Worm (Caenorhabditis elegans) whole organism, L1 larva: ENCODE data around the gene B0334.13.

Source experiments
- C04F5.9 ChIP-seq: sonication (generic microtip); optimal IDR thresholded peaks from 2 replicates; lab custom pipeline; 2016; ENCODE audit warnings: missing genetic modification characterization, missing compliant biosample characterization
- C16A3.4 ChIP-seq: fragments of 150-350 bp; optimal IDR thresholded peaks from 2 replicates; lab custom pipeline; 2014; ENCODE audit warnings: missing biosample characterization, missing genetic modification characterization
- C34B4.2 ChIP-seq: sonication (generic microtip); optimal IDR thresholded peaks from 2 replicates; lab custom pipeline; 2017; ENCODE audit warnings: mild to moderate bottlenecking, missing genetic modification characterization, missing compliant biosample characterization
- Y116A8C.19 ChIP-seq: sonication (generic microtip); optimal IDR thresholded peaks from 2 replicates; lab custom pipeline; 2016; ENCODE audit warnings: missing compliant biosample characterization, missing genetic modification characterization, borderline replicate concordance
- aha-1 ChIP-seq: fragments of 150-350 bp; optimal IDR thresholded peaks from 2 replicates; lab custom pipeline; 2014; ENCODE audit warnings: missing biosample characterization, missing genetic modification characterization
- alr-1 ChIP-seq: fragments of 200-800 bp; sonication (Bioruptor generic); optimal IDR thresholded peaks from 2 replicates; lab custom pipeline; 2018; ENCODE audit warnings: borderline replicate concordance, mild to moderate bottlenecking, missing genetic modification characterization, missing compliant biosample characterization
- ama-1 ChIP-seq: fragments of 150-350 bp; optimal IDR thresholded peaks from 2 replicates; lab custom pipeline; 2014
- ceh-63 ChIP-seq: fragments of 200-800 bp; sonication (Bioruptor generic); optimal IDR thresholded peaks from 2 replicates; lab custom pipeline; 2018; ENCODE audit warnings: mild to moderate bottlenecking, missing genetic modification characterization, missing compliant biosample characterization
- ceh-88 ChIP-seq: fragments of 200-800 bp; sonication (Bioruptor generic); IDR thresholded peaks from 2 replicates; pipeline ENCODE4 v1.3.6; 2022; ENCODE audit warnings: missing genetic modification characterization, missing compliant biosample characterization
- dsc-1 ChIP-seq: sonication (generic microtip); optimal IDR thresholded peaks from 2 replicates; lab custom pipeline; 2016; ENCODE audit warnings: mild to moderate bottlenecking, missing genetic modification characterization, missing compliant biosample characterization
- efl-3 ChIP-seq: fragments of 200-800 bp; sonication (Bioruptor generic); optimal IDR thresholded peaks from 2 replicates; lab custom pipeline; 2018; ENCODE audit warnings: mild to moderate bottlenecking, missing genetic modification characterization, missing compliant biosample characterization
- egl-13 ChIP-seq: sonication (generic microtip); optimal IDR thresholded peaks from 2 replicates; lab custom pipeline; 2016; ENCODE audit warnings: missing genotype, missing genetic modification reagents, missing genetic modification characterization, missing compliant biosample characterization
- egl-27 ChIP-seq, 2 experiments: fragments of 150-350 bp in 1 of 2; sonication (generic microtip); optimal IDR thresholded peaks; 3 replicates each; lab custom pipeline; 2017 to 2018; ENCODE audit warnings: missing biosample characterization in 2 of 2, missing genetic modification characterization in 2 of 2, missing genetic modification reagents in 2 of 2
- elt-2 ChIP-seq: sonication (generic microtip); optimal IDR thresholded peaks from 2 replicates; lab custom pipeline; 2016; ENCODE audit warnings: missing genetic modification characterization, mild to moderate bottlenecking, inconsistent platforms, missing compliant biosample characterization, missing genetic modification reagents
- fkh-10 ChIP-seq: sonication (generic microtip); optimal IDR thresholded peaks from 2 replicates; lab custom pipeline; 2017; ENCODE audit warnings: missing biosample characterization, missing genetic modification reagents, missing genetic modification characterization
- fkh-8 ChIP-seq: sonication (generic microtip); optimal IDR thresholded peaks from 2 replicates; lab custom pipeline; 2016; ENCODE audit warnings: mild to moderate bottlenecking, missing genetic modification characterization, missing compliant biosample characterization
- grh-1 ChIP-seq: fragments of 200-800 bp; sonication (Bioruptor generic); IDR thresholded peaks from 2 replicates; pipeline ENCODE4 v1.3.6; 2022; ENCODE audit warnings: missing genetic modification reagents, missing genetic modification characterization, missing compliant biosample characterization
- hlh-17 ChIP-seq: fragments of 200-800 bp; sonication (Bioruptor generic); optimal IDR thresholded peaks from 2 replicates; lab custom pipeline; 2018; ENCODE audit warnings: missing genetic modification characterization, mild to moderate bottlenecking, missing compliant biosample characterization, moderate library complexity, borderline replicate concordance
- hlh-4 ChIP-seq: sonication (generic microtip); optimal IDR thresholded peaks from 2 replicates; lab custom pipeline; 2016; ENCODE audit warnings: mild to moderate bottlenecking, missing genetic modification characterization, missing compliant biosample characterization
- irx-1 ChIP-seq: sonication (generic microtip); optimal IDR thresholded peaks from 2 replicates; lab custom pipeline; 2016; ENCODE audit warnings: missing genetic modification characterization, missing compliant biosample characterization
- lin-35 ChIP-seq, 2 experiments: fragments of 150-350 bp; optimal IDR thresholded peaks; 2 replicates each; lab custom pipeline; 2014; ENCODE audit warnings: missing biosample characterization in 2 of 2, missing genetic modification characterization in 2 of 2, missing genetic modification reagents in 2 of 2
- lin-39 ChIP-seq: fragments of 150-350 bp; optimal IDR thresholded peaks from 2 replicates; lab custom pipeline; 2014; ENCODE audit warnings: missing biosample characterization, missing genetic modification reagents, missing genetic modification characterization
- mdl-1 ChIP-seq, 2 experiments: fragments of 150-350 bp; optimal IDR thresholded peaks; 2 replicates each; lab custom pipeline; 2014 to 2017; ENCODE audit warnings: missing biosample characterization in 2 of 2, missing genetic modification characterization in 2 of 2, inconsistent platforms in 1 of 2
- mef-2 ChIP-seq: fragments of 150-350 bp; optimal IDR thresholded peaks from 2 replicates; lab custom pipeline; 2014; ENCODE audit warnings: missing biosample characterization, missing genetic modification characterization
- mep-1 ChIP-seq: fragments of 150-350 bp; optimal IDR thresholded peaks from 2 replicates; lab custom pipeline; 2014; ENCODE audit warnings: missing biosample characterization, missing genetic modification characterization
- nhr-11 ChIP-seq: fragments of 150-350 bp; optimal IDR thresholded peaks from 2 replicates; lab custom pipeline; 2014; ENCODE audit warnings: missing biosample characterization, missing genetic modification characterization
- nhr-20 ChIP-seq: sonication (generic microtip); optimal IDR thresholded peaks from 2 replicates; lab custom pipeline; 2016; ENCODE audit warnings: mild to moderate bottlenecking, missing genetic modification characterization, missing compliant biosample characterization
- nhr-237 ChIP-seq: fragments of 150-350 bp; optimal IDR thresholded peaks from 2 replicates; lab custom pipeline; 2014; ENCODE audit warnings: missing biosample characterization, missing genetic modification characterization
- nhr-47 ChIP-seq: sonication (generic microtip); optimal IDR thresholded peaks from 2 replicates; lab custom pipeline; 2016; ENCODE audit warnings: mild to moderate bottlenecking, missing genetic modification characterization, moderate library complexity, missing compliant biosample characterization
- nhr-76 ChIP-seq: sonication (generic microtip); optimal IDR thresholded peaks from 2 replicates; lab custom pipeline; 2017; ENCODE audit warnings: missing biosample characterization, missing genetic modification characterization
- nhr-77 ChIP-seq: fragments of 150-350 bp; optimal IDR thresholded peaks from 2 replicates; lab custom pipeline; 2014; ENCODE audit warnings: missing biosample characterization, missing genetic modification characterization
- rnt-1 ChIP-seq: sonication (generic microtip); optimal IDR thresholded peaks from 2 replicates; lab custom pipeline; 2016; ENCODE audit warnings: mild to moderate bottlenecking, missing genetic modification characterization, moderate library complexity, missing compliant biosample characterization
- skn-1 ChIP-seq: fragments of 150-350 bp; optimal IDR thresholded peaks from 2 replicates; lab custom pipeline; 2014; ENCODE audit warnings: missing biosample characterization, missing genetic modification characterization
- snpc-4 ChIP-seq: fragments of 150-350 bp; optimal IDR thresholded peaks from 2 replicates; lab custom pipeline; 2014; ENCODE audit warnings: missing biosample characterization, missing genetic modification characterization
- snu-23 ChIP-seq: sonication (generic microtip); optimal IDR thresholded peaks from 2 replicates; lab custom pipeline; 2016; ENCODE audit warnings: missing genetic modification characterization, missing compliant biosample characterization
- sox-4 ChIP-seq: sonication (generic microtip); optimal IDR thresholded peaks from 2 replicates; lab custom pipeline; 2016; ENCODE audit warnings: missing genetic modification characterization, missing compliant biosample characterization
- sptf-1 ChIP-seq: fragments of 150-350 bp; optimal IDR thresholded peaks from 2 replicates; lab custom pipeline; 2014; ENCODE audit warnings: missing biosample characterization, missing genetic modification characterization
- sup-37 ChIP-seq: fragments of 200-800 bp; sonication (Bioruptor generic); optimal IDR thresholded peaks from 2 replicates; lab custom pipeline; 2018; ENCODE audit warnings: mild to moderate bottlenecking, missing genetic modification characterization, missing compliant biosample characterization
- swsn-7 ChIP-seq: sonication (generic microtip); optimal IDR thresholded peaks from 2 replicates; lab custom pipeline; 2016; ENCODE audit warnings: missing genetic modification characterization, missing compliant biosample characterization
- tlp-1 ChIP-seq: fragments of 150-350 bp; optimal IDR thresholded peaks from 2 replicates; lab custom pipeline; 2014; ENCODE audit warnings: missing biosample characterization, missing genetic modification characterization
- unc-130 ChIP-seq: fragments of 150-350 bp; optimal IDR thresholded peaks from 2 replicates; lab custom pipeline; 2017; ENCODE audit warnings: missing biosample characterization, missing genetic modification characterization, inconsistent platforms
- unc-62 ChIP-seq: fragments of 150-350 bp; optimal IDR thresholded peaks from 2 replicates; lab custom pipeline; 2014; ENCODE audit warnings: missing biosample characterization, missing genetic modification reagents, missing genetic modification characterization
- unc-86 ChIP-seq: sonication (generic microtip); optimal IDR thresholded peaks from 2 replicates; lab custom pipeline; 2016; ENCODE audit warnings: missing genetic modification characterization, missing compliant biosample characterization
- unc-98 ChIP-seq: fragments of 200-800 bp; sonication (Bioruptor generic); IDR thresholded peaks from 2 replicates; pipeline ENCODE4 v1.3.6; 2022; ENCODE audit warnings: missing genetic modification characterization, missing compliant biosample characterization
- vab-15 ChIP-seq: sonication (generic microtip); optimal IDR thresholded peaks from 2 replicates; lab custom pipeline; 2017; ENCODE audit warnings: missing genotype, mild to moderate bottlenecking, missing genetic modification characterization, missing compliant biosample characterization
- zip-4 ChIP-seq: fragments of 200-800 bp; sonication (Bioruptor generic); optimal IDR thresholded peaks from 2 replicates; lab custom pipeline; 2018; ENCODE audit warnings: mild to moderate bottlenecking, missing genetic modification characterization, moderate library complexity, missing compliant biosample characterization
- ztf-11 ChIP-seq, 2 experiments: sonication (generic microtip); optimal IDR thresholded peaks; 2 replicates each; lab custom pipeline; 2016 to 2017; ENCODE audit warnings: missing genetic modification characterization in 2 of 2, missing biosample characterization in 1 of 2, missing compliant biosample characterization in 1 of 2
- ztf-4 ChIP-seq: fragments of 150-350 bp; optimal IDR thresholded peaks from 2 replicates; lab custom pipeline; 2014; ENCODE audit warnings: missing biosample characterization, missing genetic modification characterization

The B0334.13 gene

ce11 chrII:11451738-11452137 lies 36.4 kb upstream of the B0334.13 start:
- TF ChIP-seq dsc-1 (tag; lab: Kevin White, UChicago) (no peak), ceh-88 (no peak), lin-35 (GFP tag; optimal IDR thresholded peaks at IDR 0.05; lab: Kevin White, UChicago) (no peak), efl-3 (no peak), rnt-1 (tag; lab: Kevin White, UChicago) (no peak), nhr-77 (no peak), swsn-7 (no peak), ama-1 (lab: Kevin White, UChicago) (no peak), C34B4.2 (tag; lab: Kevin White, UChicago) (no peak), C04F5.9 (tag; lab: Kevin White, UChicago) (no peak), tlp-1 (tag; lab: Kevin White, UChicago) (no peak), sup-37 (no peak), irx-1 (tag; lab: Kevin White, UChicago) (no peak), sptf-1 (tag; lab: Kevin White, UChicago) (no peak)

- TF ChIP-seq fkh-10 (GFP tag; lab: Kevin White, UChicago) (no peak), ceh-63 (no peak), hlh-17 (GFP tag; lab: Kevin White, UChicago) (no peak), ztf-4 (tag; lab: Kevin White, UChicago) (no peak), nhr-237 (tag; lab: Kevin White, UChicago) (no peak), unc-98 (no peak), fkh-8 (no peak), alr-1 (no peak), sup-37 (no peak), C16A3.4 (tag; lab: Kevin White, UChicago) (no peak)
Observed at ce11 chrII:11452498-11453005, 35.5 kb upstream of the B0334.13 start, which contains the start of gene rsp-2. Gene rsp-2 (minus strand): TSS chrII:11452955.

- TF ChIP-seq unc-62 (GFP tag; lab: Kevin White, UChicago) (no peak), mep-1 (tag; lab: Kevin White, UChicago) (peak; percentile 84), elt-2 (tag; lab: Kevin White, UChicago) (peak; percentile 76), Y116A8C.19 (tag; lab: Kevin White, UChicago) (no peak), unc-86 (tag; lab: Kevin White, UChicago) (peak; percentile 83), ztf-4 (tag; lab: Kevin White, UChicago) (peak; percentile 84), nhr-77 (peak; percentile 78), snpc-4 (tag; lab: Kevin White, UChicago) (peak; percentile 81), zip-4 (GFP tag; lab: Kevin White, UChicago) (peak; percentile 74), grh-1 (GFP tag; lab: Robert Waterston, UW) (peak; percentile 80), unc-130 (tag; lab: Kevin White, UChicago) (peak; percentile 91), egl-13 (tag; lab: Kevin White, UChicago) (peak; percentile 49), C34B4.2 (tag; lab: Kevin White, UChicago) (no peak), vab-15 (tag; lab: Kevin White, UChicago) (peak; percentile 67), lin-39 (tag; lab: Kevin White, UChicago) (peak; percentile 42), C04F5.9 (tag; lab: Kevin White, UChicago) (peak; percentile 82), nhr-11 (tag; lab: Kevin White, UChicago) (peak; percentile 46), mdl-1 (tag; optimal IDR thresholded peaks at IDR 0.05; lab: Kevin White, UChicago) (peak in 1 of 2 experiments; percentile 85), lin-35 (GFP tag; optimal IDR thresholded peaks at IDR 0.05; lab: Kevin White, UChicago) (peak; percentile 90 to 94), aha-1 (tag; lab: Kevin White, UChicago) (peak; percentile 17), mef-2 (peak; percentile 13), hlh-4 (tag; lab: Kevin White, UChicago) (no peak), egl-27 (tag; optimal IDR thresholded peaks at IDR 0.05; lab: Kevin White, UChicago) (no peak), snu-23 (GFP tag; lab: Kevin White, UChicago) (peak; percentile 94), skn-1 (peak; percentile 83), swsn-7 (peak; percentile 91), nhr-76 (tag; lab: Kevin White, UChicago) (no peak), sup-37 (peak; percentile 39), sptf-1 (tag; lab: Kevin White, UChicago) (no peak), sox-4 (tag; lab: Kevin White, UChicago) (peak; percentile 45), ztf-11 (tag; optimal IDR thresholded peaks at IDR 0.05; lab: Kevin White, UChicago) (peak in 1 of 2 experiments; percentile 71), nhr-237 (tag; lab: Kevin White, UChicago) (no peak), alr-1 (no peak), nhr-47 (tag; lab: Kevin White, UChicago) (peak; percentile 91), nhr-20 (tag; lab: Kevin White, UChicago) (peak; percentile 94), ama-1 (lab: Kevin White, UChicago) (no peak), ceh-63 (no peak)
Observed at ce11 chrII:11453025-11453424, 35.1 kb upstream of the B0334.13 start, which contains the start of gene rsp-1. Gene rsp-1 (plus strand): TSS chrII:11453362.
